Fruit fly (Drosophila melanogaster) whole organism, embryonic: ENCODE results near the gene HipHop.

Experiments used
- Antp ChIP-seq: fragments of 200-800 bp; sonication (Bioruptor generic); optimal IDR thresholded peaks from 3 replicates; lab custom pipeline; 2016; ENCODE audit warnings: missing biosample characterization, missing genetic modification characterization
- CG10209 ChIP-seq: fragments of 200-800 bp; sonication (Bioruptor generic); optimal IDR thresholded peaks from 3 replicates; lab custom pipeline; 2017; ENCODE audit warnings: missing biosample characterization, mild to moderate bottlenecking, missing genetic modification characterization, missing genetic modification reagents
- CG13296 ChIP-seq: fragments of 200-800 bp; sonication (Bioruptor generic); optimal IDR thresholded peaks from 3 replicates; lab custom pipeline; 2018; ENCODE audit warnings: missing biosample characterization, mild to moderate bottlenecking, missing genetic modification characterization
- CG13424 ChIP-seq: fragments of 200-800 bp; sonication (Bioruptor generic); optimal IDR thresholded peaks from 2 replicates; lab custom pipeline; 2019; ENCODE audit warnings: missing biosample characterization, mild to moderate bottlenecking, missing genetic modification characterization, moderate library complexity
- CG14014 ChIP-seq: fragments of 200-800 bp; sonication (Bioruptor generic); IDR thresholded peaks from 2 replicates; pipeline ENCODE4 v1.3.6; 2022; ENCODE audit warnings: missing biosample characterization, missing genetic modification characterization
- CG15011 ChIP-seq: fragments of 200-800 bp; sonication (Bioruptor generic); optimal IDR thresholded peaks from 3 replicates; lab custom pipeline; 2018; ENCODE audit warnings: missing biosample characterization, mild to moderate bottlenecking, missing genetic modification characterization
- CG17829 ChIP-seq: fragments of 200-800 bp; optimal IDR thresholded peaks from 2 replicates; lab custom pipeline; 2019; ENCODE audit warnings: missing biosample characterization, mild to moderate bottlenecking, missing genetic modification characterization, moderate library complexity
- CG18262 ChIP-seq: fragments of 200-800 bp; optimal IDR thresholded peaks from 3 replicates; lab custom pipeline; 2019; ENCODE audit warnings: missing biosample characterization, mild to moderate bottlenecking, missing genetic modification characterization, moderate library complexity
- CG18764 ChIP-seq: fragments of 200-800 bp; sonication (Bioruptor generic); optimal IDR thresholded peaks from 3 replicates; lab custom pipeline; 2016; ENCODE audit warnings: missing biosample characterization, missing genetic modification characterization
- CG2678 ChIP-seq: fragments of 200-800 bp; sonication (Bioruptor generic); optimal IDR thresholded peaks from 3 replicates; lab custom pipeline; 2019; ENCODE audit warnings: missing biosample characterization, mild to moderate bottlenecking, missing genetic modification characterization, moderate library complexity
- CG30431 ChIP-seq: fragments of 200-800 bp; sonication (Bioruptor generic); optimal IDR thresholded peaks from 2 replicates; lab custom pipeline; 2017; ENCODE audit warnings: missing biosample characterization, missing genetic modification characterization
- CG32767 ChIP-seq: fragments of 200-800 bp; sonication (Bioruptor generic); IDR thresholded peaks from 2 replicates; pipeline ENCODE4 v1.3.6; 2022; ENCODE audit warnings: missing biosample characterization, missing genetic modification characterization
- CG32772 ChIP-seq: fragments of 200-800 bp; sonication (Bioruptor generic); IDR thresholded peaks from 2 replicates; pipeline ENCODE4 v1.3.6; 2022; ENCODE audit warnings: missing biosample characterization, missing genetic modification characterization
- CG3407 ChIP-seq: fragments of 200-800 bp; sonication (Bioruptor generic); optimal IDR thresholded peaks from 2 replicates; lab custom pipeline; 2018; ENCODE audit warnings: missing biosample characterization, mild to moderate bottlenecking, missing genetic modification characterization
- CG4707 ChIP-seq: fragments of 200-800 bp; sonication (Bioruptor generic); optimal IDR thresholded peaks from 2 replicates; lab custom pipeline; 2018; ENCODE audit warnings: missing biosample characterization, mild to moderate bottlenecking, missing genetic modification characterization, moderate library complexity
- CG5245 ChIP-seq: fragments of 200-800 bp; sonication (Bioruptor generic); optimal IDR thresholded peaks from 3 replicates; lab custom pipeline; 2016; ENCODE audit warnings: missing biosample characterization, missing genetic modification characterization
- CG6254 ChIP-seq: fragments of 200-800 bp; sonication (Bioruptor generic); optimal IDR thresholded peaks from 3 replicates; lab custom pipeline; 2017; ENCODE audit warnings: mild to moderate bottlenecking, missing biosample characterization, missing genetic modification reagents, missing genetic modification characterization
- CG8359 ChIP-seq: fragments of 200-800 bp; sonication (Bioruptor generic); optimal IDR thresholded peaks from 2 replicates; lab custom pipeline; 2017; ENCODE audit warnings: missing biosample characterization, mild to moderate bottlenecking, missing genetic modification characterization, borderline replicate concordance
- CG9797 ChIP-seq: fragments of 200-800 bp; sonication (Bioruptor generic); optimal IDR thresholded peaks from 3 replicates; lab custom pipeline; 2018; ENCODE audit warnings: missing biosample characterization, mild to moderate bottlenecking, missing genetic modification characterization
- CG9817 ChIP-seq: fragments of 200-800 bp; sonication (Bioruptor generic); optimal IDR thresholded peaks from 2 replicates; lab custom pipeline; 2018; ENCODE audit warnings: missing biosample characterization, mild to moderate bottlenecking, missing genetic modification characterization, moderate library complexity
- D19B ChIP-seq: fragments of 200-800 bp; sonication (Bioruptor generic); optimal IDR thresholded peaks from 2 replicates; lab custom pipeline; 2017; ENCODE audit warnings: missing biosample characterization, mild to moderate bottlenecking, missing genetic modification characterization
- Dek ChIP-seq: fragments of 200-800 bp; sonication (Bioruptor generic); optimal IDR thresholded peaks from 3 replicates; lab custom pipeline; 2019; ENCODE audit warnings: missing biosample characterization, mild to moderate bottlenecking, missing genetic modification characterization, moderate library complexity
- Drgx ChIP-seq: fragments of 200-800 bp; sonication (Bioruptor generic); IDR thresholded peaks from 2 replicates; pipeline ENCODE4 v1.3.6; 2022; ENCODE audit warnings: missing biosample characterization, missing genetic modification characterization
- E2f2 ChIP-seq: fragments of 200-800 bp; sonication (Bioruptor generic); IDR thresholded peaks from 2 replicates; pipeline ENCODE4 v1.3.6; 2022; ENCODE audit warnings: missing biosample characterization, missing genetic modification characterization
- Ets97D ChIP-seq: fragments of 200-800 bp; sonication (Bioruptor generic); optimal IDR thresholded peaks from 3 replicates; lab custom pipeline; 2016; ENCODE audit warnings: missing biosample characterization, missing genetic modification characterization
- Fer3 ChIP-seq: fragments of 200-800 bp; sonication (Bioruptor generic); optimal IDR thresholded peaks from 2 replicates; lab custom pipeline; 2018; ENCODE audit warnings: missing biosample characterization, mild to moderate bottlenecking, missing genetic modification characterization, moderate library complexity
- HHEX ChIP-seq: fragments of 200-800 bp; sonication (Bioruptor generic); optimal IDR thresholded peaks from 3 replicates; lab custom pipeline; 2017; ENCODE audit warnings: missing biosample characterization, mild to moderate bottlenecking, missing genetic modification characterization, missing genetic modification reagents
- HmgZ ChIP-seq: fragments of 200-800 bp; sonication (Bioruptor generic); optimal IDR thresholded peaks from 2 replicates; lab custom pipeline; 2018; ENCODE audit warnings: missing biosample characterization, mild to moderate bottlenecking, missing genetic modification characterization
- Hsf ChIP-seq: fragments of 200-800 bp; sonication (Bioruptor generic); optimal IDR thresholded peaks from 3 replicates; lab custom pipeline; 2016; ENCODE audit warnings: missing biosample characterization, missing genetic modification characterization
- Med ChIP-seq: fragments of 200-800 bp; sonication (Bioruptor generic); peaks from one replicate; lab custom pipeline; 2016; ENCODE audit warnings: missing biosample characterization, missing genetic modification characterization, mild to moderate bottlenecking, inconsistent platforms, moderate library complexity
- Sox102F ChIP-seq: fragments of 200-800 bp; sonication (Bioruptor generic); optimal IDR thresholded peaks from 2 replicates; lab custom pipeline; 2018; ENCODE audit warnings: missing biosample characterization, mild to moderate bottlenecking, missing genetic modification characterization, moderate library complexity
- Ssrp ChIP-seq: fragments of 200-800 bp; sonication (Bioruptor generic); optimal IDR thresholded peaks from 2 replicates; lab custom pipeline; 2018; ENCODE audit warnings: missing biosample characterization, mild to moderate bottlenecking, missing genetic modification characterization, moderate library complexity
- Stat92E ChIP-seq, 3 experiments: fragments of >200 bp in 2 of 3; fragments of 200-800 bp in 1 of 3; sonication (Bioruptor generic) in 1 of 3; optimal IDR thresholded peaks; 2 replicates each; lab custom pipeline; 2017 to 2019; ENCODE audit warnings: missing biosample characterization in 3 of 3, missing genetic modification characterization in 3 of 3, mild to moderate bottlenecking in 1 of 3, moderate library complexity in 1 of 3
- aop ChIP-seq: fragments of 200-800 bp; sonication (Bioruptor generic); IDR thresholded peaks from 2 replicates; pipeline ENCODE4 v1.3.6; 2022; ENCODE audit warnings: missing biosample characterization, missing genetic modification characterization
- ap ChIP-seq: fragments of 200-800 bp; sonication (Bioruptor generic); IDR thresholded peaks from 2 replicates; pipeline ENCODE4 v1.3.6; 2022; ENCODE audit warnings: missing biosample characterization, missing genetic modification characterization
- bcd ChIP-seq: fragments of 200-800 bp; sonication (Bioruptor generic); optimal IDR thresholded peaks from 2 replicates; lab custom pipeline; 2017; ENCODE audit warnings: missing biosample characterization, mild to moderate bottlenecking, missing genetic modification characterization
- chinmo ChIP-seq: fragments of 200-800 bp; sonication (Bioruptor generic); IDR thresholded peaks from 4 replicates; pipeline ENCODE4 v1.3.6; 2022; ENCODE audit warnings: missing biosample characterization, missing genetic modification characterization; ENCODE audit not compliant: partially characterized antibody
- dmrt11E ChIP-seq: fragments of 200-800 bp; sonication (Bioruptor generic); optimal IDR thresholded peaks from 3 replicates; lab custom pipeline; 2018; ENCODE audit warnings: missing biosample characterization, mild to moderate bottlenecking, missing genetic modification characterization, moderate library complexity
- dmrt99B ChIP-seq: fragments of 200-800 bp; sonication (Bioruptor generic); optimal IDR thresholded peaks from 2 replicates; lab custom pipeline; 2018; ENCODE audit warnings: missing biosample characterization, mild to moderate bottlenecking, missing genetic modification characterization, moderate library complexity
- fd96Cb ChIP-seq: fragments of 200-800 bp; sonication (Bioruptor generic); optimal IDR thresholded peaks from 2 replicates; lab custom pipeline; 2018; ENCODE audit warnings: missing biosample characterization, mild to moderate bottlenecking, missing genetic modification characterization, moderate library complexity
- fu2 ChIP-seq: fragments of 200-800 bp; sonication (Bioruptor generic); optimal IDR thresholded peaks from 2 replicates; lab custom pipeline; 2016; ENCODE audit warnings: missing biosample characterization, missing genetic modification characterization
- hth ChIP-seq: fragments of >200 bp; optimal IDR thresholded peaks from 2 replicates; lab custom pipeline; 2017; ENCODE audit warnings: inconsistent platforms
- otp ChIP-seq: fragments of 200-800 bp; sonication (Bioruptor generic); IDR thresholded peaks from 3 replicates; pipeline ENCODE4, ENCODE4 v1.3.6; 2022; ENCODE audit warnings: missing biosample characterization, missing genetic modification characterization
- p53 ChIP-seq: fragments of 200-800 bp; sonication (Bioruptor generic); optimal IDR thresholded peaks from 2 replicates; lab custom pipeline; 2016; ENCODE audit warnings: missing biosample characterization, missing genetic modification characterization
- peb ChIP-seq: fragments of 200-800 bp; sonication (Bioruptor generic); IDR thresholded peaks from 2 replicates; pipeline ENCODE4 v1.3.6; 2022; ENCODE audit warnings: missing biosample characterization, missing genetic modification characterization
- ranshi ChIP-seq: fragments of 200-800 bp; sonication (Bioruptor generic); IDR thresholded peaks from 2 replicates; pipeline ENCODE4 v1.3.6; 2022; ENCODE audit warnings: missing biosample characterization, missing genetic modification characterization
- sens ChIP-seq: fragments of 200-800 bp; sonication (Bioruptor generic); peaks from one replicate; lab custom pipeline; 2016; ENCODE audit warnings: missing biosample characterization, missing genetic modification characterization
- sisA ChIP-seq: fragments of 200-800 bp; sonication (Bioruptor generic); IDR thresholded peaks from 2 replicates; pipeline ENCODE4 v1.3.6; 2022; ENCODE audit warnings: missing biosample characterization, missing genetic modification characterization
- sob ChIP-seq: fragments of 200-800 bp; sonication (Bioruptor generic); IDR thresholded peaks from 2 replicates; pipeline ENCODE4 v1.3.6; 2022; ENCODE audit warnings: missing biosample characterization, missing genetic modification characterization
- ttk ChIP-seq: fragments of 200-800 bp; sonication (Bioruptor generic); IDR thresholded peaks from 2 replicates; pipeline ENCODE4 v2.1.2; 2022; ENCODE audit warnings: missing biosample characterization, missing genetic modification characterization
- wor ChIP-seq: fragments of 200-800 bp; sonication (Bioruptor generic); IDR thresholded peaks from 2 replicates; pipeline ENCODE4 v1.3.6; 2022; ENCODE audit warnings: missing biosample characterization, missing genetic modification characterization

HipHop gene

DNA sequence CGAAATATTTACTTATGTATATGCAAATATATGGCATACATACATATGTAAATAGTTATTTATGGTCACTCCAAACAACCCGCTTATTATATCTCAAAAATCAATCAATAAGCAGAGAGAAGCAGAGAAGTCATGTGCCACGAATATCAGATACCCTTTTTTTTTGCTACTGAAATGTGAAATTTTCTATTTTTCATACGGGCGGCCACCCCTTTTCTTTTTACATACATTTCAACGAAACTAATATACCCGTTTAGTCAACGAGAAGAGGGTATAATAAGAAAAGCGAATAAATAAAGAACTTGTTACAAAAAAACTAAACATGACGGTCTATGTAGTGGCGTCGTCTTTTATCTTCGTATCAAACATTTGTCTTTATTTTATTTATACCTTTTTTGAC lies 36.4 kb upstream of the HipHop start (continued):
- TF ChIP-seq CG9817 (tag; lab: Kevin White, UChicago) (peak; percentile 28), sens (GFP tag; lab: Kevin White, UChicago) (peak; percentile 77), fu2 (peak; percentile 24), dmrt99B (peak; percentile 79), CG32772 (GFP tag; lab: Robert Waterston, UW) (peak; percentile 57), CG9797 (GFP tag; lab: Kevin White, UChicago) (no peak), chinmo (no peak), sisA (peak; percentile 63), ranshi (GFP tag; lab: Robert Waterston, UW) (peak; percentile 73), otp (GFP tag; lab: Robert Waterston, UW) (peak; percentile 80), Hsf (peak; percentile 60), CG8359 (GFP tag; lab: Kevin White, UChicago) (no peak), CG13424 (peak; percentile 66), Fer3 (tag; lab: Kevin White, UChicago) (peak; percentile 30), Antp (GFP tag; lab: Kevin White, UChicago) (peak; percentile 13), Dek (tag; lab: Kevin White, UChicago) (peak; percentile 51), Drgx (GFP tag; lab: Robert Waterston, UW) (peak; percentile 51), CG2678 (tag; lab: Kevin White, UChicago) (peak; percentile 38), D19B (GFP tag; lab: Kevin White, UChicago) (peak; percentile 57), Stat92E (GFP tag; optimal IDR thresholded peaks at IDR 0.05; lab: Kevin White, UChicago) (no peak), Sox102F (GFP tag; lab: Kevin White, UChicago) (peak; percentile 85), CG32767 (GFP tag; lab: Robert Waterston, UW) (peak; percentile 41; the same call in 1 of the 2 replicates), CG15011 (no peak), bcd (GFP tag; lab: Kevin White, UChicago) (peak; percentile 23), ttk (GFP tag; lab: Robert Waterston, UW) (peak; percentile 65), p53 (GFP tag; lab: Kevin White, UChicago) (no peak), CG18764 (GFP tag; lab: Kevin White, UChicago) (peak; percentile 4), CG13296 (peak; percentile 15), fd96Cb (tag; lab: Kevin White, UChicago) (peak; percentile 41), ap (GFP tag; lab: Robert Waterston, UW) (peak; percentile 57; the same call in 1 of the 2 replicates), HHEX (GFP tag; lab: Kevin White, UChicago) (peak; percentile 41), CG10209 (GFP tag; lab: Kevin White, UChicago) (peak; percentile 57), wor (GFP tag; lab: Robert Waterston, UW) (peak; percentile 45; the same call in 1 of the 2 replicates), CG18262 (tag; lab: Kevin White, UChicago) (peak; percentile 34), hth (no peak), Ets97D (GFP tag; lab: Kevin White, UChicago) (peak; percentile 12), Med (GFP tag; lab: Kevin White, UChicago) (peak; percentile 93), CG6254 (GFP tag; lab: Kevin White, UChicago) (no peak), E2f2 (GFP tag; lab: Robert Waterston, UW) (peak; percentile 50), HmgZ (tag; lab: Kevin White, UChicago) (peak; percentile 16), dmrt11E (tag; lab: Kevin White, UChicago) (no peak), aop (GFP tag; lab: Robert Waterston, UW) (no peak), sob (GFP tag; lab: Robert Waterston, UW) (peak; percentile 76; the same call in 1 of the 2 replicates), Ssrp (peak; percentile 11), CG3407 (GFP tag; lab: Kevin White, UChicago) (peak; percentile 18), peb (GFP tag; lab: Robert Waterston, UW) (peak; percentile 42; the same call in 1 of the 2 replicates), CG30431 (GFP tag; lab: Kevin White, UChicago) (peak; percentile 17), CG4707 (GFP tag; lab: Kevin White, UChicago) (no peak), CG5245 (GFP tag; lab: Kevin White, UChicago) (peak; percentile 22), CG14014 (peak; percentile 73), CG17829 (tag; lab: Kevin White, UChicago) (peak; percentile 5)
